Worm (Caenorhabditis elegans): ENCODE results near the gene srx-45.

- no peak for TF ChIP-seq skn-1 (tag; optimal IDR thresholded peaks at IDR 0.05)
- no peak for TF ChIP-seq nhr-6 (tag; optimal IDR thresholded peaks at IDR 0.05)
- TF ChIP-seq lin-38 (GFP tag; IDR thresholded peaks at IDR 0.05) = no peak
- no peak for TF ChIP-seq lin-15B (tag; optimal IDR thresholded peaks at IDR 0.05)
- no peak for TF ChIP-seq ZK546.5 (tag; optimal IDR thresholded peaks at IDR 0.05)
- TF ChIP-seq fkh-10 (GFP tag; optimal IDR thresholded peaks at IDR 0.05) = no peak
- no peak for TF ChIP-seq egl-27 (tag; optimal IDR thresholded peaks at IDR 0.05)
- TF ChIP-seq pha-4 (GFP tag; IDR thresholded peaks at IDR 0.05) = no peak
- TF ChIP-seq pha-4 (tag; optimal IDR thresholded peaks at IDR 0.05) = no peak
- TF ChIP-seq daf-12 (tag; optimal IDR thresholded peaks at IDR 0.05) = no peak
- TF ChIP-seq lsy-2 (tag; optimal IDR thresholded peaks at IDR 0.05) = no peak
- TF ChIP-seq daf-8 (GFP tag; IDR thresholded peaks at IDR 0.05) = no peak
- TF ChIP-seq ceh-82 (tag; optimal IDR thresholded peaks at IDR 0.05) = no peak
Measured at ce11 chrIII:9288540-9288939, 18.0 kb downstream of the srx-45 start.

Measured in whole organism, L4 larva.